Fruit fly (Drosophila melanogaster): ENCODE results near the gene Ilp4.

Ilp4 gene

DNA sequence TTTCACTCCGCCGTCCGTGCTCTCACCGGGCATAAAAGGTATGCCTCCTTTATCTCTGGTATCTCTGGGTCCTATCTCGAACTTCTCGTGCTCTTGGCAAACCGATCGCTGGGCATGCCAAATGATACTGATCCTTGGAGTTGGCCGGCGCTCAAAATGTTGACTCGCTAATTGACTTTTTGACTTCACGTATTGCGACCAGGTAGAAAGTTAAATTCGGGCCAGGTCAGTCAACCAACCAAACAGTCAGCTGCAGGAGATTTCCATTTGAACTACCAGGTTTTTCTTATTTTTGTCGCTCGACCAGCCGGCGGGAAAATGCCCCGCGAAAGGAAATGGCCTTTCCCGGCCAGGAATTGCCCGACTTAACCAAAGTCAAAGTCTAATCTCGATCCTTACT lies at the start of gene Ilp4:
Gene Ilp4 (minus strand): TSS at position 139 of the 400 bp plus-strand sequence.
- TF ChIP-seq noc (tag; optimal IDR thresholded peaks at IDR 0.05) = no peak

- no peak for TF ChIP-seq noc (tag; optimal IDR thresholded peaks at IDR 0.05)
Observed at dm6 chr3L:9853140-9853746, 49.2 kb upstream of the Ilp4 start.

DNA sequence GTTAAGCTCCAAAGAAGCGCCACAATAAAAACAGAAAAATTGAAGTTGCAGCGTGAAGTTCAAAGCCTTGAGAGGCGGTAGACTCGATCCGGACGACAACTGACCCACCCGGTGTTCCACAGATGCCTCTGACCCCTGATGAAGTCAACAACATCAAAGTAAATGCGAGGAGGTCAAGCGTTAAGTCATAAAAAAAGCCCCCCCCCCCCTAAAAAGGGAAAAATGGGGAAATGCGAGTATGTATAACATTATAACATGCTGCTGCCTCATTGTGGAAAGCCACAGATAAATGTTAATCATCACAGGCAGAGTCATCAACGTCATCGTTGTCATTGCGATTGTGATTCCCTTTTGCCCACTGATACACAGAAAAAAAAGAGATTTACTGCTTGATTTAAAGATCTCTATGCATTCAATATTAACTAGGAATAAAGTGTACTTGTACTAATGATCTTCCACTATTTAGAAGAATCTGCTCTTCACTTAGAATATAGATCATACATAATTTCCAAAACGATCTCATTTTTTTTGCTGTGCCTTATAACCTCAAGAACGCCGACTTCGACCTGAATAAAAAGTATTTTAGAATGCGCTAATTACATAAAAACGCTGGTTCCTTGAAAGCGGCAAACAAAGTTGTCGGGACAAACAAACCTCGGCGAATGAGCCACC lies 47.1 kb upstream of the Ilp4 start:
- TF ChIP-seq noc (tag; optimal IDR thresholded peaks at IDR 0.05) = no peak

- no peak for TF ChIP-seq noc (tag; optimal IDR thresholded peaks at IDR 0.05)
Observed at dm6 chr3L:9850114-9850513, 46.1 kb upstream of the Ilp4 start.

DNA sequence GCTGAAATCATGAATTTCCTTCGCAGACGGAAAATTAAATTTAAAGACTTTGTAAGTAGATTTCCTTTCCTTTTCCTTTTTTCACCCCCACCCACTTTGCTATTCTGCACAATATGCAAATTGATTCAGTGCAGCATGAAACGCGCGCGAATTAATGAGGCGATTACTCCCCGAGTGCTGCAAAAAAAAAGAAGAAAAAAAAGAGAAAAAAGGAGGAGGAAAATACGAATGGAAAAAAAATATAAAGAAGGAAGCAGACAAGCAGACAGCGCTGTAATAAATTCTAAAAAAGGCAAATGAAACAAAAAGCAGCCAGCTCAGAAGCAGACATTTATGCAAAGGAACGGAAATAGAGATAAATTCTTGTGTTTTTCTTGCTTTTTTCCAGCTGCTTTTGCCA lies 44.7 kb upstream of the Ilp4 start:
- TF ChIP-seq noc (tag; optimal IDR thresholded peaks at IDR 0.05) = no peak

- peak; percentile 82 for TF ChIP-seq noc (tag; optimal IDR thresholded peaks at IDR 0.05)
Observed at dm6 chr3L:9847420-9847977, 43.4 kb upstream of the Ilp4 start.

DNA sequence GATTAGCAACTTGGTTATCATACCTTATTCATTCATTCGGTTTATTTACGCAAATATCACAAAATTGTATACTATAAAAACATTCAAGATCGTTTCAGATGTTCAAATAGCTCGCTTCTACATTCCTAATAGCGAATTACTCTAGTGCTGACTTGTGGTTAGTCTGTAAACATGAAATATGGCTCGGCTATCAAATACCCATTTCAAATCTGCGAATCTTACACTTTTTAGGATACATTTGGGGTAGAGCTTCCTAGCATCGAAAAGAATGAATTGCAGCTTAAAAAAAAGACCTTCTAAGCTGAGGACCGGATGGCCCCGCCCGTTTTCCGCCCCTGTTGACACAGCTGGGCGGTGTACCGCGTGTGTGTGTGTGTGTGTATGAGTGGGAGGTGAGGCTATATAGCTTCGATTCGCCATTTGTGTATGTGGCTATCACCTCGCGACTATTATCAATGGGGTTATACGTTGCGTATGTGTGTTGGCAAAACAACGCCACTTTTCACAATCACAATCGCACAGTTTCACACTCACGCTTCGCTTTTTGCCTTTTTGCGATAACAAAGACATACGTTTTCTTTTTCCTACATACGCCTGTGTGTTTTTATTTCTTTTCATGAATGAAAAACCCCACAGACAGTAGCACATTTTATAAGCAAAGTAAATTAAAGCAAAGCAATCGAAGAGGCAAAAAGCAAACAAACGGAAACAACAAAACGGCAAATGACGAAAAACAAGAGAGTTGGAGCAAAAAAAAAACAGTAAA lies 42.7 kb upstream of the Ilp4 start:
- TF ChIP-seq noc (tag; optimal IDR thresholded peaks at IDR 0.05) = no peak

DNA sequence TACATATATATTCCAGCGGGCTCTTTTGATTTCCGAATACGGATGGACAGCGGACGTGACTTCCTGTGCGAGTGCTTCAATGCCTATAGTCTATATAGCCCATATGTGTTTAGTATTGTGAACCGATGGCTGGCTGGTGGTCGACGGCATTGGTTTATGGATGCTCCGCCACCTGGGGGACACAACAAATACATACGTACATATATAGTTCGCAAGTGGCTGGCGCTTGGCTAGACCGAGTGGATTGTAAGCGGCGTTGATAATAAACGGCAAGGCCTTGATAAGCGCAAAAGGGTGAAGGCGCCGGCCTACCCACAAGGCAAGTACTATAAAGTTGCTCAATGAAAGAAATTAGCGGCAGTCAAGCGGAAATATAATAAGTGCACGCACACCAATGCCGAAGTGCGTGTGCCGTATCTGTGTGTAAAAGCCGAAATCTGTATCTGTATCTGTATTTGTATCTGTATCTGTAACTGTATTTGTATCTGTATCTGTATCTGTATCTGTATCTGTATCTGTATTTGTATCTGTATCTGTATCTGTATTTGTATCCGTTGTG lies 42.0 kb upstream of the Ilp4 start:
- no peak for TF ChIP-seq noc (tag; optimal IDR thresholded peaks at IDR 0.05)

dm6 chr3L:9842043-9842442 lies 38.0 kb upstream of the Ilp4 start:
- TF ChIP-seq noc (tag; optimal IDR thresholded peaks at IDR 0.05) = no peak

- no peak for TF ChIP-seq noc (tag; optimal IDR thresholded peaks at IDR 0.05)
Observed at dm6 chr3L:9840710-9841109, 36.6 kb upstream of the Ilp4 start.

- TF ChIP-seq noc (tag; optimal IDR thresholded peaks at IDR 0.05) = no peak
Observed at dm6 chr3L:9838534-9838933, 34.5 kb upstream of the Ilp4 start, which contains the start of gene Cdk8. Gene Cdk8, minus strand, starts transcription at chr3L:9838670.

dm6 chr3L:9837053-9837452 lies 33.0 kb upstream of the Ilp4 start:
- no peak for TF ChIP-seq noc (tag; optimal IDR thresholded peaks at IDR 0.05)

DNA sequence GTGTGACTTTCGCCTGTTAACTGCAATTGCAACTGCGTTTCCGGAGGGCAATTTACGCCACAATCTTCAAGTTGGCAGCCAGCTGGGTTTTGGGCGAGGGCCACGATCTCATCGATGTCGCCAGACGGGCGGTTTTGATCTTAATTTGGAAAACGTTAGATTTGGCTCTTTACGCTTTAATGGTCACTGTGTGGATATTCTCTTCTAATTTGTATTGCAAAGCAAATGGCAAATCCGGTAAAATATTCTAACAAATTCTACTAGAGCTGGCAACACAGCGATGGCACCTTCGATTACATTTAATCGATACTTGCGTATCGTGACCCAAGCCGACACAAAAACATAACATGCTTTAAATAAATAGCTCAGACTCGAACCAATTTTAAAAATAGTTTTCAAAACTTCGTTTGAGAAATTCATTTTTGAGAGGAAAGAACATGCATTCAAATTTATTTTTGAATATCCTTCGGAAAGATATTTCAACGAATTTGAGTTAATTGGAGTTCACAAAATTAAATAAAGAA lies 32.5 kb upstream of the Ilp4 start, which contains the start of gene I-2:
Gene I-2 (minus strand): TSS at position 282 of the 524 bp plus-strand sequence.
- no peak for TF ChIP-seq noc (tag; optimal IDR thresholded peaks at IDR 0.05)

dm6 chr3L:9832125-9832524 lies 28.1 kb upstream of the Ilp4 start:
- no peak for TF ChIP-seq noc (tag; optimal IDR thresholded peaks at IDR 0.05)

- no peak for TF ChIP-seq noc (tag; optimal IDR thresholded peaks at IDR 0.05)
Observed at dm6 chr3L:9829639-9830341, 25.7 kb upstream of the Ilp4 start.
